Fruit fly (Drosophila melanogaster): ENCODE data around the gene CG14115.

dm6 chr3L:13015195-13015822 is 45.9 kb downstream of the CG14115 start, which contains the start of gene MICAL-like:
- TF ChIP-seq CG9876 (GFP tag; optimal IDR thresholded peaks at IDR 0.05) (no peak), CG3065 (GFP tag; optimal IDR thresholded peaks at IDR 0.05) (no peak), Pdp1 (GFP tag; optimal IDR thresholded peaks at IDR 0.05) (peak in 1 of 2 experiments; percentile 4), CG16779 (GFP tag; IDR thresholded peaks at IDR 0.05) (no peak), sd (tag; optimal IDR thresholded peaks at IDR 0.05) (no peak)
